Worm (Caenorhabditis elegans): ENCODE measurements around the gene zipt-7.1.
A peak's percentile ranks its signal among the peaks of the same experiment; 100 is the strongest.

The zipt-7.1 gene

DNA sequence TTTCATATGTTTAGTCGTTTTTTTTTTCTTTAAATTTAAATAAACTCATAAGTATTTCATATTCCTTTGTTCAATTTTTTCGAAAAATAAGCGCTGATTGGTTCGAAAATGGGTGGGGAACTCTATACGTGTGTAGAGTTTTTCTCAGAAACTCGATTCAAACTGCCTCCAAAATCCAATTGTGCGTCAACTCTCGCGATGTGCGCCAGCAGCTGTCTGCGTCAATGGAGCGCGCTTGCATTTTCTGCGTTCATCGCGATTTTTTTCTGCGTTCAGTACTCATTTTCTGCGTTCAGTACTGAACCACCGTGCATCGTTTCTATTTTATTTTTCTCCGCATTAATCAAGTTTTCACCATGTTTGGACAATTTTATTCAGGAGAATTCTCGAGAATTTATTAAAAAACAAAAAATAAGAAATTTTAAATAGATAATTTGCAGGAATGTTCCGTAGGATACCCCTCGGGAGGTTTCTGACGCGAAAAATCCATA is 38.2 kb downstream of the zipt-7.1 start, which contains the start of gene eelo-2:
Gene eelo-2, plus strand, starts transcription at position 441 of the 491 bp plus-strand sequence.
- peak; percentile 99 for TF ChIP-seq nhr-47 (tag; optimal IDR thresholded peaks at IDR 0.05)
- peak; percentile 99 for TF ChIP-seq lin-39 (tag; optimal IDR thresholded peaks at IDR 0.05)
- peak; percentile 99 for TF ChIP-seq fkh-8 (tag; optimal IDR thresholded peaks at IDR 0.05)
- no peak for TF ChIP-seq nhr-28 (tag; optimal IDR thresholded peaks at IDR 0.05)
- TF ChIP-seq lir-3 (tag; optimal IDR thresholded peaks at IDR 0.05; ENCODE audit: poor library complexity): peak; percentile 94
- peak; percentile 68 for TF ChIP-seq ceh-90 (tag; optimal IDR thresholded peaks at IDR 0.05)
- peak; percentile 33 for TF ChIP-seq unc-62 (GFP tag; optimal IDR thresholded peaks at IDR 0.05)
- TF ChIP-seq nhr-237 (tag; optimal IDR thresholded peaks at IDR 0.05): peak; percentile 97
- TF ChIP-seq dsc-1 (tag; optimal IDR thresholded peaks at IDR 0.05): peak; percentile 99
- peak; percentile 83 for TF ChIP-seq unc-98 (GFP tag; IDR thresholded peaks at IDR 0.05)
- peak; percentile 98 for TF ChIP-seq pax-3 (tag; optimal IDR thresholded peaks at IDR 0.05)
- peak; percentile 96 for TF ChIP-seq fos-1 (tag; optimal IDR thresholded peaks at IDR 0.05)
- peak; percentile 99 for TF ChIP-seq tbx-2 (tag; optimal IDR thresholded peaks at IDR 0.05)
- peak; percentile 97 for TF ChIP-seq ceh-8 (GFP tag; optimal IDR thresholded peaks at IDR 0.05)
- peak; percentile 60 to 97 (median 88) for TF ChIP-seq elt-3 (tag; optimal IDR thresholded peaks at IDR 0.05)
- TF ChIP-seq elt-2 (tag; optimal IDR thresholded peaks at IDR 0.05): peak; percentile 94
- peak; percentile 99 for TF ChIP-seq unc-130 (tag; optimal IDR thresholded peaks at IDR 0.05)
- peak; percentile 98 for TF ChIP-seq nhr-77 (tag; optimal IDR thresholded peaks at IDR 0.05)
- peak; percentile 97 for TF ChIP-seq egl-13 (tag; optimal IDR thresholded peaks at IDR 0.05)
- TF ChIP-seq hlh-17 (GFP tag; optimal IDR thresholded peaks at IDR 0.05; ENCODE audit: borderline replicate concordance): no peak
- TF ChIP-seq C16A3.4 (tag; optimal IDR thresholded peaks at IDR 0.05): peak; percentile 100
- TF ChIP-seq pqm-1 (tag; optimal IDR thresholded peaks at IDR 0.05): peak; percentile 92
- peak; percentile 97 for TF ChIP-seq nhr-11 (tag; optimal IDR thresholded peaks at IDR 0.05)
- peak; percentile 97 for TF ChIP-seq lsy-2 (tag; optimal IDR thresholded peaks at IDR 0.05)
- TF ChIP-seq blmp-1 (tag; optimal IDR thresholded peaks at IDR 0.05): peak; percentile 84
- peak; percentile 98 for TF ChIP-seq xbp-1 (tag; optimal IDR thresholded peaks at IDR 0.05)
- peak; percentile 97 for TF ChIP-seq aha-1 (tag; optimal IDR thresholded peaks at IDR 0.05)
- TF ChIP-seq nhr-76 (tag; optimal IDR thresholded peaks at IDR 0.05): peak; percentile 80
- TF ChIP-seq ceh-82 (tag; optimal IDR thresholded peaks at IDR 0.05): peak; percentile 99 to 100 (median 100)
- peak; percentile 99 for TF ChIP-seq swsn-7 (tag; optimal IDR thresholded peaks at IDR 0.05)
- TF ChIP-seq fkh-10 (GFP tag; optimal IDR thresholded peaks at IDR 0.05): peak; percentile 99
- peak; percentile 99 for TF ChIP-seq nhr-20 (tag; optimal IDR thresholded peaks at IDR 0.05)
- TF ChIP-seq fkh-4 (tag; optimal IDR thresholded peaks at IDR 0.05; ENCODE audit: borderline replicate concordance): peak; percentile 82
- peak; percentile 100 for TF ChIP-seq mep-1 (tag; optimal IDR thresholded peaks at IDR 0.05)
- TF ChIP-seq mdl-1 (tag; optimal IDR thresholded peaks at IDR 0.05): peak; percentile 38 to 95
- TF ChIP-seq nhr-19 (GFP tag; conservative IDR thresholded peaks at IDR 0.05): peak; percentile 99
- TF ChIP-seq aly-2 (tag; optimal IDR thresholded peaks at IDR 0.05): peak; percentile 94
- TF ChIP-seq snu-23 (GFP tag; optimal IDR thresholded peaks at IDR 0.05): peak; percentile 99
- TF ChIP-seq unc-86 (tag; optimal IDR thresholded peaks at IDR 0.05): peak; percentile 99
- TF ChIP-seq C04F5.9 (tag; optimal IDR thresholded peaks at IDR 0.05): peak; percentile 92
- TF ChIP-seq jun-1 (tag; optimal IDR thresholded peaks at IDR 0.05): peak; percentile 98
- no peak for TF ChIP-seq Y116A8C.19 (tag; optimal IDR thresholded peaks at IDR 0.05; ENCODE audit: borderline replicate concordance)
- TF ChIP-seq vab-15 (tag; optimal IDR thresholded peaks at IDR 0.05): peak; percentile 88
- TF ChIP-seq sptf-1 (tag; optimal IDR thresholded peaks at IDR 0.05): no peak
- peak; percentile 92 for TF ChIP-seq hpl-2 (GFP tag; optimal IDR thresholded peaks at IDR 0.05)
- TF ChIP-seq rnt-1 (tag; optimal IDR thresholded peaks at IDR 0.05): peak; percentile 99
- TF ChIP-seq hlh-4 (tag; optimal IDR thresholded peaks at IDR 0.05): no peak
- peak; percentile 95 for TF ChIP-seq ceh-88 (GFP tag; IDR thresholded peaks at IDR 0.05)
- peak; percentile 99 for TF ChIP-seq nhr-90 (tag; optimal IDR thresholded peaks at IDR 0.05; ENCODE audit: poor library complexity)
- peak; percentile 17 for TF ChIP-seq ces-1 (GFP tag; optimal IDR thresholded peaks at IDR 0.05)
- peak; percentile 98 for TF ChIP-seq mab-9 (GFP tag; IDR thresholded peaks at IDR 0.05)
- TF ChIP-seq alr-1 (tag; optimal IDR thresholded peaks at IDR 0.05; ENCODE audit: borderline replicate concordance): no peak
